Worm (Caenorhabditis elegans): ENCODE results near the gene leo-1.
A peak's percentile ranks its signal among the peaks of the same experiment; 100 is the strongest.

Gene leo-1

DNA sequence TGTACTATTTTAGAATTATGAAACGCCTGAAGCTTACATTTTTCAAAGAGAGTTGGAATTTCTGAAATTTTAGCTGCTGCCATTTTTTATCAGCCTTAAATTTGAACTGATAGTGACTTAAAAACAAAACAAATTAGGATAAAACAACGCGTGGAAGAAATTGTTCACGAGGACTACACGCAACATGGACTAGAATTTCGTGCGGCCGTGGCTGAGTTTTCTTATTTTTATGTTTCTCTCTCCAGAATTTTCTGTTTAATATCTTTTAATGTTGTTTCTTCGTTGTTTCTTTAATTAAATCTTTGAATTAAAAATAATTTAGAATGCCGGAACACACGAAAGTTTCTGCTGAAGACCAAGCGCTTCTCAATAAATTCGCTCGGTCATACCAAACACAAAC is 14.3 kb downstream of the leo-1 start, which contains the start of the genes B0035.3, B0035.22 and pfd-4:
B0035.3 (minus strand) TSS at position 114 of the 400 bp plus-strand sequence.
B0035.22 (plus strand) TSS at position 269 of the 400 bp plus-strand sequence.
pfd-4 (plus strand) TSS at position 323 of the 400 bp plus-strand sequence.
- TF ChIP-seq nhr-237 (tag; optimal IDR thresholded peaks at IDR 0.05) (no peak), unc-62 (GFP tag; optimal IDR thresholded peaks at IDR 0.05) (no peak), unc-39 (tag; optimal IDR thresholded peaks at IDR 0.05) (no peak), peb-1 (tag; optimal IDR thresholded peaks at IDR 0.05) (no peak), dmd-4 (tag; optimal IDR thresholded peaks at IDR 0.05) (no peak), crh-2 (tag; optimal IDR thresholded peaks at IDR 0.05) (peak; percentile 72), nhr-10 (tag; optimal IDR thresholded peaks at IDR 0.05) (no peak), blmp-1 (tag; optimal IDR thresholded peaks at IDR 0.05; ENCODE audit: insufficient read depth) (no peak), ceh-82 (tag; optimal IDR thresholded peaks at IDR 0.05) (no peak), ztf-4 (tag; optimal IDR thresholded peaks at IDR 0.05) (no peak), snpc-4 (tag; optimal IDR thresholded peaks at IDR 0.05) (no peak), elt-1 (tag; optimal IDR thresholded peaks at IDR 0.05) (no peak), nhr-129 (tag; optimal IDR thresholded peaks at IDR 0.05) (no peak), nhr-6 (tag; optimal IDR thresholded peaks at IDR 0.05) (no peak), mbf-1 (tag; optimal IDR thresholded peaks at IDR 0.05) (no peak), nhr-11 (tag; optimal IDR thresholded peaks at IDR 0.05) (no peak), unc-55 (GFP tag; optimal IDR thresholded peaks at IDR 0.05) (peak; percentile 76), fos-1 (tag; optimal IDR thresholded peaks at IDR 0.05) (no peak), C34F6.9 (tag; optimal IDR thresholded peaks at IDR 0.05) (peak; percentile 73), nhr-12 (tag; optimal IDR thresholded peaks at IDR 0.05) (no peak), mab-5 (tag; optimal IDR thresholded peaks at IDR 0.05) (no peak), nhr-77 (tag; optimal IDR thresholded peaks at IDR 0.05) (no peak), zag-1 (tag; optimal IDR thresholded peaks at IDR 0.05) (no peak), F13H6.1 (tag; optimal IDR thresholded peaks at IDR 0.05) (peak; percentile 50), nhr-21 (tag; optimal IDR thresholded peaks at IDR 0.05) (no peak), lin-39 (tag; optimal IDR thresholded peaks at IDR 0.05) (no peak), gmeb-1 (tag; optimal IDR thresholded peaks at IDR 0.05) (peak; percentile 38), skn-1 (tag; optimal IDR thresholded peaks at IDR 0.05) (no peak), lsy-2 (tag; optimal IDR thresholded peaks at IDR 0.05) (peak; percentile 1 to 79), sem-4 (tag; optimal IDR thresholded peaks at IDR 0.05) (peak; percentile 53), ztf-1 (GFP tag; conservative IDR thresholded peaks at IDR 0.05) (no peak), egl-27 (tag; optimal IDR thresholded peaks at IDR 0.05) (no peak), alr-1 (tag; optimal IDR thresholded peaks at IDR 0.05) (no peak), aly-2 (tag; optimal IDR thresholded peaks at IDR 0.05) (no peak), ama-1 (optimal IDR thresholded peaks at IDR 0.05) (no peak), sma-3 (GFP tag; optimal IDR thresholded peaks at IDR 0.05) (peak; percentile 53), nhr-25 (tag; optimal IDR thresholded peaks at IDR 0.05) (no peak), R02D3.7 (tag; optimal IDR thresholded peaks at IDR 0.05) (no peak), lin-13 (GFP tag; optimal IDR thresholded peaks at IDR 0.05) (peak; percentile 36), ZK546.5 (tag; optimal IDR thresholded peaks at IDR 0.05) (no peak), nhr-23 (tag; optimal IDR thresholded peaks at IDR 0.05) (no peak), sma-9 (GFP tag; optimal IDR thresholded peaks at IDR 0.05) (peak; percentile 66), sma-9 (tag; optimal IDR thresholded peaks at IDR 0.05) (no peak), Y55F3AM.14 (GFP tag; optimal IDR thresholded peaks at IDR 0.05) (no peak), ceh-16 (tag; optimal IDR thresholded peaks at IDR 0.05) (no peak), mdl-1 (tag; optimal IDR thresholded peaks at IDR 0.05) (no peak), elt-3 (tag; optimal IDR thresholded peaks at IDR 0.05) (no peak), lin-11 (tag; optimal IDR thresholded peaks at IDR 0.05) (no peak), ztf-11 (tag; optimal IDR thresholded peaks at IDR 0.05) (no peak)
